Worm (Caenorhabditis elegans) whole organism, L1 larva: ENCODE results near the gene F53C11.4.

Experiments
- C16A3.4 ChIP-seq: fragments of 150-350 bp; optimal IDR thresholded peaks from 2 replicates; lab custom pipeline; 2014; ENCODE audit warnings: missing biosample characterization, missing genetic modification characterization
- F16B12.6 ChIP-seq: fragments of 150-350 bp; optimal IDR thresholded peaks from 2 replicates; lab custom pipeline; 2014; ENCODE audit warnings: missing biosample characterization, missing genetic modification characterization
- Y116A8C.19 ChIP-seq: sonication (generic microtip); optimal IDR thresholded peaks from 2 replicates; lab custom pipeline; 2016; ENCODE audit warnings: missing compliant biosample characterization, missing genetic modification characterization, borderline replicate concordance
- alr-1 ChIP-seq: fragments of 200-800 bp; sonication (Bioruptor generic); optimal IDR thresholded peaks from 2 replicates; lab custom pipeline; 2018; ENCODE audit warnings: borderline replicate concordance, mild to moderate bottlenecking, missing genetic modification characterization, missing compliant biosample characterization
- ama-1 ChIP-seq: fragments of 150-350 bp; optimal IDR thresholded peaks from 2 replicates; lab custom pipeline; 2014
- blmp-1 ChIP-seq: fragments of 150-350 bp; optimal IDR thresholded peaks from 2 replicates; lab custom pipeline; 2014; ENCODE audit warnings: missing biosample characterization, missing genetic modification characterization
- ceh-63 ChIP-seq: fragments of 200-800 bp; sonication (Bioruptor generic); optimal IDR thresholded peaks from 2 replicates; lab custom pipeline; 2018; ENCODE audit warnings: mild to moderate bottlenecking, missing genetic modification characterization, missing compliant biosample characterization
- ceh-90 ChIP-seq: sonication (generic microtip); optimal IDR thresholded peaks from 2 replicates; lab custom pipeline; 2016; ENCODE audit warnings: missing genetic modification characterization, missing compliant biosample characterization
- dsc-1 ChIP-seq: sonication (generic microtip); optimal IDR thresholded peaks from 2 replicates; lab custom pipeline; 2016; ENCODE audit warnings: mild to moderate bottlenecking, missing genetic modification characterization, missing compliant biosample characterization
- efl-1 ChIP-seq, 4 experiments: fragments of 150-350 bp; optimal IDR thresholded peaks in 3 of 4; peaks in 1 of 4; 1 replicate in 1 of 4; 2 replicates in 3 of 4; lab custom pipeline; 2014; ENCODE audit warnings: missing biosample characterization in 2 of 4, missing genetic modification characterization in 2 of 4, missing genetic modification reagents in 2 of 4
- efl-3 ChIP-seq: fragments of 200-800 bp; sonication (Bioruptor generic); optimal IDR thresholded peaks from 2 replicates; lab custom pipeline; 2018; ENCODE audit warnings: mild to moderate bottlenecking, missing genetic modification characterization, missing compliant biosample characterization
- egl-13 ChIP-seq: sonication (generic microtip); optimal IDR thresholded peaks from 2 replicates; lab custom pipeline; 2016; ENCODE audit warnings: missing genotype, missing genetic modification reagents, missing genetic modification characterization, missing compliant biosample characterization
- egl-27 ChIP-seq, 2 experiments: fragments of 150-350 bp in 1 of 2; sonication (generic microtip); optimal IDR thresholded peaks; 3 replicates each; lab custom pipeline; 2017 to 2018; ENCODE audit warnings: missing biosample characterization in 2 of 2, missing genetic modification characterization in 2 of 2, missing genetic modification reagents in 2 of 2
- elt-3 ChIP-seq, 6 experiments: fragments of 150-350 bp in 1 of 6; sonication (generic microtip); optimal IDR thresholded peaks; 2 replicates each; lab custom pipeline; 2017 to 2018; ENCODE audit warnings: missing biosample characterization in 6 of 6, missing genetic modification characterization in 6 of 6, inconsistent platforms in 1 of 6
- ets-5 ChIP-seq: fragments of 200-800 bp; sonication (Bioruptor generic); IDR thresholded peaks from 2 replicates; pipeline ENCODE4 v1.3.6; 2022; ENCODE audit warnings: missing genetic modification characterization, missing compliant biosample characterization
- fkh-10 ChIP-seq: sonication (generic microtip); optimal IDR thresholded peaks from 2 replicates; lab custom pipeline; 2017; ENCODE audit warnings: missing biosample characterization, missing genetic modification reagents, missing genetic modification characterization
- fkh-4 ChIP-seq: sonication (generic microtip); optimal IDR thresholded peaks from 2 replicates; lab custom pipeline; 2016; ENCODE audit warnings: missing compliant biosample characterization, missing genetic modification characterization, borderline replicate concordance
- grh-1 ChIP-seq: fragments of 200-800 bp; sonication (Bioruptor generic); IDR thresholded peaks from 2 replicates; pipeline ENCODE4 v1.3.6; 2022; ENCODE audit warnings: missing genetic modification reagents, missing genetic modification characterization, missing compliant biosample characterization
- hlh-17 ChIP-seq: fragments of 200-800 bp; sonication (Bioruptor generic); optimal IDR thresholded peaks from 2 replicates; lab custom pipeline; 2018; ENCODE audit warnings: missing genetic modification characterization, mild to moderate bottlenecking, missing compliant biosample characterization, moderate library complexity, borderline replicate concordance
- hpl-2 ChIP-seq: fragments of 150-350 bp; optimal IDR thresholded peaks from 2 replicates; lab custom pipeline; 2014; ENCODE audit warnings: missing biosample characterization, missing genetic modification reagents, missing genetic modification characterization
- jun-1 ChIP-seq: fragments of 150-350 bp; optimal IDR thresholded peaks from 2 replicates; lab custom pipeline; 2014; ENCODE audit warnings: missing biosample characterization, missing genetic modification reagents, missing genetic modification characterization
- lin-14 ChIP-seq: fragments of 200-800 bp; sonication (Bioruptor generic); optimal IDR thresholded peaks from 2 replicates; lab custom pipeline; 2018; ENCODE audit warnings: mild to moderate bottlenecking, missing genetic modification characterization, moderate library complexity, missing compliant biosample characterization
- lin-35 ChIP-seq, 2 experiments: fragments of 150-350 bp; optimal IDR thresholded peaks; 2 replicates each; lab custom pipeline; 2014; ENCODE audit warnings: missing biosample characterization in 2 of 2, missing genetic modification characterization in 2 of 2, missing genetic modification reagents in 2 of 2
- lin-39 ChIP-seq: fragments of 150-350 bp; optimal IDR thresholded peaks from 2 replicates; lab custom pipeline; 2014; ENCODE audit warnings: missing biosample characterization, missing genetic modification reagents, missing genetic modification characterization
- lir-3 ChIP-seq: sonication (generic microtip); optimal IDR thresholded peaks from 2 replicates; lab custom pipeline; 2016; ENCODE audit warnings: mild to moderate bottlenecking, missing genetic modification characterization, moderate library complexity, missing compliant biosample characterization; ENCODE audit not compliant: poor library complexity
- lsy-2 ChIP-seq, 2 experiments: fragments of 150-350 bp; optimal IDR thresholded peaks; 2 replicates each; lab custom pipeline; 2014; ENCODE audit warnings: missing biosample characterization in 2 of 2, missing genetic modification characterization in 2 of 2
- mef-2 ChIP-seq: fragments of 150-350 bp; optimal IDR thresholded peaks from 2 replicates; lab custom pipeline; 2014; ENCODE audit warnings: missing biosample characterization, missing genetic modification characterization
- nhr-11 ChIP-seq: fragments of 150-350 bp; optimal IDR thresholded peaks from 2 replicates; lab custom pipeline; 2014; ENCODE audit warnings: missing biosample characterization, missing genetic modification characterization
- nhr-90 ChIP-seq: sonication (generic microtip); optimal IDR thresholded peaks from 2 replicates; lab custom pipeline; 2016; ENCODE audit warnings: mild to moderate bottlenecking, missing genetic modification characterization, missing compliant biosample characterization; ENCODE audit not compliant: poor library complexity
- pax-3 ChIP-seq: fragments of 200-800 bp; sonication (Bioruptor generic); optimal IDR thresholded peaks from 2 replicates; lab custom pipeline; 2018; ENCODE audit warnings: mild to moderate bottlenecking, missing genetic modification characterization, moderate library complexity, missing compliant biosample characterization
- snu-23 ChIP-seq: sonication (generic microtip); optimal IDR thresholded peaks from 2 replicates; lab custom pipeline; 2016; ENCODE audit warnings: missing genetic modification characterization, missing compliant biosample characterization
- swsn-7 ChIP-seq: sonication (generic microtip); optimal IDR thresholded peaks from 2 replicates; lab custom pipeline; 2016; ENCODE audit warnings: missing genetic modification characterization, missing compliant biosample characterization
- zag-1 ChIP-seq: fragments of 150-350 bp; optimal IDR thresholded peaks from 2 replicates; lab custom pipeline; 2014; ENCODE audit warnings: missing biosample characterization, missing genetic modification characterization

F53C11.4 gene

ce11 chrV:13818824-13819408 lies 31.8 kb upstream of the F53C11.4 start, which contains the start of gene sel-10 (continued):
- TF ChIP-seq hlh-17 (GFP tag; lab: Kevin White, UChicago) (no peak), nhr-90 (tag; lab: Kevin White, UChicago) (peak; percentile 79), swsn-7 (tag; lab: Kevin White, UChicago) (peak; percentile 85), jun-1 (tag; lab: Kevin White, UChicago) (peak; percentile 50), ceh-63 (GFP tag; lab: Kevin White, UChicago) (no peak), elt-3 (tag; optimal IDR thresholded peaks at IDR 0.05; lab: Kevin White, UChicago) (peak in 1 of 6 experiments; percentile 75), egl-13 (tag; lab: Kevin White, UChicago) (peak; percentile 9), blmp-1 (tag; lab: Kevin White, UChicago) (peak; percentile 55), snu-23 (GFP tag; lab: Kevin White, UChicago) (peak; percentile 81), dsc-1 (tag; lab: Kevin White, UChicago) (peak; percentile 80)

- TF ChIP-seq ceh-90 (tag; lab: Kevin White, UChicago) = no peak
- no peak for TF ChIP-seq lir-3 (tag; lab: Kevin White, UChicago)
- no peak for TF ChIP-seq zag-1 (tag; lab: Kevin White, UChicago)
- TF ChIP-seq lin-35 (GFP tag; optimal IDR thresholded peaks at IDR 0.05; lab: Kevin White, UChicago) = no peak
- TF ChIP-seq Y116A8C.19 (tag; lab: Kevin White, UChicago) = no peak
- no peak for TF ChIP-seq F16B12.6 (tag; lab: Kevin White, UChicago)
- no peak for TF ChIP-seq fkh-4 (tag; lab: Kevin White, UChicago)
These were observed 29.7 kb upstream of the F53C11.4 start, which contains the start of gene F55B12.2 for ce11 chrV:13816877-13817276. TSS of gene F55B12.2 (minus strand) at chrV:13816977.

- TF ChIP-seq ama-1 = no peak
- TF ChIP-seq egl-27 (tag; optimal IDR thresholded peaks at IDR 0.05; lab: Kevin White, UChicago) = no peak
- TF ChIP-seq ets-5 = no peak
- TF ChIP-seq hpl-2 = no peak
- TF ChIP-seq efl-3 = no peak
- TF ChIP-seq mef-2 = no peak
- TF ChIP-seq lin-39 = no peak
- no peak for TF ChIP-seq C16A3.4 (tag; lab: Kevin White, UChicago)
- TF ChIP-seq lsy-2 (tag; optimal IDR thresholded peaks at IDR 0.05; lab: Kevin White, UChicago) = no peak
- TF ChIP-seq lin-14 (GFP tag; lab: Kevin White, UChicago) = no peak
- TF ChIP-seq nhr-11 (tag; lab: Kevin White, UChicago) = no peak
- TF ChIP-seq lir-3 (tag; lab: Kevin White, UChicago) = no peak
- no peak for TF ChIP-seq ceh-63 (GFP tag; lab: Kevin White, UChicago)
- TF ChIP-seq snu-23 (GFP tag; lab: Kevin White, UChicago) = no peak
- no peak for TF ChIP-seq fkh-10
- no peak for TF ChIP-seq grh-1
- no peak for TF ChIP-seq swsn-7 (tag; lab: Kevin White, UChicago)
These were observed 25.8 kb upstream of the F53C11.4 start, which contains the start of gene ceh-24 for ce11 chrV:13812931-13813330. TSS of gene ceh-24 (plus strand) at chrV:13813231.

- no peak for TF ChIP-seq lsy-2 (tag; optimal IDR thresholded peaks at IDR 0.05; lab: Kevin White, UChicago)
- peak; percentile 48 for TF ChIP-seq lin-14 (GFP tag; lab: Kevin White, UChicago)
- TF ChIP-seq pax-3 (tag; lab: Kevin White, UChicago) = no peak
- no peak for TF ChIP-seq efl-1 (optimal IDR thresholded peaks at IDR 0.05; lab: Kevin White, UChicago)
- TF ChIP-seq efl-1 (GFP tag; optimal IDR thresholded peaks at IDR 0.05 in 1 of 2; lab: Kevin White, UChicago) = peak in 1 of 2 experiments; percentile 46
- TF ChIP-seq lin-39 = no peak
- no peak for TF ChIP-seq alr-1 (tag; lab: Kevin White, UChicago)
These were observed 25.2 kb upstream of the F53C11.4 start for ce11 chrV:13812330-13812729.
